Fruit fly (Drosophila melanogaster): ENCODE measurements around the gene Vha100-1.

Vha100-1 gene

DNA sequence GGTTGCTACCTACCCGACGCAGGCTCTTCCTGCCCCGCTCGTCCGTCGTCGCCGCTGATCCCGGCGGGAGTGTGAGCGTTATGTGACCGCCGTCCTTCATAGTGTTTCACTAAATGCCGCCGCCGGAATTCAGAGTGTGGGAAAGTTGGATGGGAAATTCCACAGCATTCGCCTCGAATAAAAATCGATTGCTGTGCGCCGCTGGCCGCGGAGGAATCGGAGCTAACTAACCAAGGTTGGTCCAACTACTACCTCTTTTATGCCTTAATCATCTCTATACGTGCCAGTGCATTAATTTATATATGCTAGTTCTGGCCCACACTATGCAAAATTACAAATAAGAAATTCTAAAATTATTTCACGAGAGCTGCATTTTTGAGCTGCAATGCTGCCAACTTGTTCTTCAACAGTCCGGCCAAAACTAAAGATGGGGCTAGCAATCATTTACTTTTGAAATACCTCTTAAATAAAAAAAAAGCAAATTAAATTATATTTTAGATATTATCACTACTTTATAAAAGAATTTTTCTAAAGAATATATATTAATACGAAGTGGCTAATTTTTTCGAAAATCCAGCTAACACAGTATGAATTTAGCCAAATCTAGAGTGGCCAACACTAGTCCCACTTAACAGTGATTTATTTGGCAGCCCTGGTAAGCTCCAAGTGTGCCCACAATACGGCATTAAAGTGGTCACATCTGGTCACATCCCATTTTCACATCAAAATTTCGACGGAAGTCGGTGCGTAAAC is 18.4 kb upstream of the Vha100-1 start, which contains the start of the genes alpha-Man-Ib and Pdhb (continued):
- TF ChIP-seq crol (GFP tag; IDR thresholded peaks at IDR 0.05) (no peak), z (GFP tag; IDR thresholded peaks at IDR 0.05) (no peak), Mrtf (GFP tag; IDR thresholded peaks at IDR 0.05) (peak; percentile 75; the same call in 2 of the 3 replicates), CHES-1-like (GFP tag; optimal IDR thresholded peaks at IDR 0.05) (peak; percentile 19), Six4 (GFP tag; optimal IDR thresholded peaks at IDR 0.05) (peak; percentile 41), CG6813 (GFP tag; optimal IDR thresholded peaks at IDR 0.05) (peak; percentile 51), CG7839 (tag; optimal IDR thresholded peaks at IDR 0.05) (no peak), CG17385 (GFP tag; optimal IDR thresholded peaks at IDR 0.05) (peak; percentile 64), sug (tag; optimal IDR thresholded peaks at IDR 0.05) (peak; percentile 74), Ravus (GFP tag; IDR thresholded peaks at IDR 0.05) (no peak), CG18619 (GFP tag; optimal IDR thresholded peaks at IDR 0.05) (peak; percentile 71), ftz-f1 (GFP tag; optimal IDR thresholded peaks at IDR 0.05) (no peak), Fer1 (GFP tag; optimal IDR thresholded peaks at IDR 0.05) (peak; percentile 63), Rfx (GFP tag; IDR thresholded peaks at IDR 0.05) (peak; percentile 92), CG34376 (GFP tag; optimal IDR thresholded peaks at IDR 0.05) (no peak), Hey (tag; optimal IDR thresholded peaks at IDR 0.05) (no peak), CG8924 (tag; optimal IDR thresholded peaks at IDR 0.05) (peak; percentile 66), Gsc (GFP tag; IDR thresholded peaks at IDR 0.05) (0 out of 2 replicates have a peak, but pooled peaks have one; percentile 49), B-H2 (GFP tag; optimal IDR thresholded peaks at IDR 0.05) (peak; percentile 82), Dad (GFP tag; optimal IDR thresholded peaks at IDR 0.05) (peak; percentile 25), CG30020 (tag; optimal IDR thresholded peaks at IDR 0.05) (peak; percentile 76), CG18764 (GFP tag; optimal IDR thresholded peaks at IDR 0.05) (peak; percentile 63), CG33213 (GFP tag; optimal IDR thresholded peaks at IDR 0.05) (peak; percentile 2), Awh (GFP tag; IDR thresholded peaks at IDR 0.05) (peak; percentile 43; the same call in 1 of the 2 replicates), CG32767 (GFP tag; IDR thresholded peaks at IDR 0.05) (peak; percentile 73; the same call in 1 of the 2 replicates), lmd (GFP tag; IDR thresholded peaks at IDR 0.05) (peak; percentile 82), da (GFP tag; optimal IDR thresholded peaks at IDR 0.05) (no peak), Sry-δ (GFP tag; optimal IDR thresholded peaks at IDR 0.05) (peak; percentile 64), CG1647 (GFP tag; optimal IDR thresholded peaks at IDR 0.05) (peak; percentile 22), CG31224 (GFP tag; IDR thresholded peaks at IDR 0.05) (peak; percentile 67), CG31365 (tag; optimal IDR thresholded peaks at IDR 0.05) (no peak), CG14441 (GFP tag; IDR thresholded peaks at IDR 0.05) (peak; percentile 73), CG15011 (GFP tag; optimal IDR thresholded peaks at IDR 0.05) (no peak), gfzf (GFP tag; optimal IDR thresholded peaks at IDR 0.05) (peak; percentile 78), Med (GFP tag) (peak; percentile 90), Sox102F (GFP tag; optimal IDR thresholded peaks at IDR 0.05) (no peak), Hmr (GFP tag; optimal IDR thresholded peaks at IDR 0.05) (peak; percentile 80), Dref (GFP tag; IDR thresholded peaks at IDR 0.05) (peak; percentile 51), unc-4 (GFP tag; IDR thresholded peaks at IDR 0.05; ENCODE audit: partially characterized antibody) (0 out of 2 replicates have a peak, but pooled peaks have one; percentile 38), al (GFP tag; IDR thresholded peaks at IDR 0.05) (peak; percentile 85), ham (GFP tag; IDR thresholded peaks at IDR 0.05) (0 out of 2 replicates have a peak, but pooled peaks have one; percentile 34), Bdp1 (GFP tag; optimal IDR thresholded peaks at IDR 0.05) (no peak), sisA (GFP tag; IDR thresholded peaks at IDR 0.05) (peak; percentile 82), CG17802 (tag; optimal IDR thresholded peaks at IDR 0.05) (peak; percentile 42), Doc3 (GFP tag; IDR thresholded peaks at IDR 0.05; ENCODE audit: partially characterized antibody) (0 out of 3 replicates have a peak, but pooled peaks have one; percentile 15), CG2116 (GFP tag; optimal IDR thresholded peaks at IDR 0.05) (peak; percentile 93), BEAF-32 (GFP tag; optimal IDR thresholded peaks at IDR 0.05) (peak; percentile 67), wdn (GFP tag; IDR thresholded peaks at IDR 0.05) (0 out of 2 replicates have a peak, but pooled peaks have one; percentile 38), org-1 (GFP tag; optimal IDR thresholded peaks at IDR 0.05) (peak; percentile 53)
